Fruit fly (Drosophila melanogaster) whole organism, embryonic: ENCODE results near the gene Lasp.

ENCODE experiments used
- Awh ChIP-seq: fragments of 200-800 bp; sonication (Bioruptor generic); IDR thresholded peaks from 2 replicates; pipeline ENCODE4, ENCODE4 v1.3.6; 2022; ENCODE audit warnings: missing biosample characterization, missing genetic modification characterization
- CG10959 ChIP-seq: fragments of 200-800 bp; sonication (Bioruptor generic); IDR thresholded peaks from 2 replicates; pipeline ENCODE4 v1.3.6; 2022; ENCODE audit warnings: missing biosample characterization, missing genetic modification characterization
- CG11504 ChIP-seq: fragments of 200-800 bp; sonication (Bioruptor generic); optimal IDR thresholded peaks from 3 replicates; lab custom pipeline; 2019; ENCODE audit warnings: missing biosample characterization, mild to moderate bottlenecking, missing genetic modification characterization, moderate library complexity
- CG11695 ChIP-seq: fragments of 200-800 bp; sonication (Bioruptor generic); IDR thresholded peaks from 3 replicates; pipeline ENCODE4 v1.3.6; 2022; ENCODE audit warnings: missing biosample characterization, missing genetic modification characterization
- CG12071 ChIP-seq: fragments of 200-800 bp; sonication (Bioruptor generic); optimal IDR thresholded peaks from 3 replicates; lab custom pipeline; 2018; ENCODE audit warnings: missing biosample characterization, mild to moderate bottlenecking, missing genetic modification characterization
- CG12769 ChIP-seq: fragments of 200-800 bp; sonication (Bioruptor generic); optimal IDR thresholded peaks from 2 replicates; lab custom pipeline; 2019; ENCODE audit warnings: missing biosample characterization, mild to moderate bottlenecking, missing genetic modification characterization, moderate library complexity
- CG13775 ChIP-seq: fragments of 200-800 bp; sonication (Bioruptor generic); optimal IDR thresholded peaks from 3 replicates; lab custom pipeline; 2017; ENCODE audit warnings: missing biosample characterization, mild to moderate bottlenecking, missing genetic modification characterization
- CG14441 ChIP-seq: fragments of 200-800 bp; sonication (Bioruptor generic); IDR thresholded peaks from 2 replicates; pipeline ENCODE4 v1.3.6; 2022; ENCODE audit warnings: missing biosample characterization, missing genetic modification characterization
- CG18262 ChIP-seq: fragments of 200-800 bp; optimal IDR thresholded peaks from 3 replicates; lab custom pipeline; 2019; ENCODE audit warnings: missing biosample characterization, mild to moderate bottlenecking, missing genetic modification characterization, moderate library complexity
- CG18619 ChIP-seq: fragments of 200-800 bp; sonication (Bioruptor generic); optimal IDR thresholded peaks from 3 replicates; lab custom pipeline; 2017; ENCODE audit warnings: missing biosample characterization, mild to moderate bottlenecking, missing genetic modification characterization
- CG30431 ChIP-seq: fragments of 200-800 bp; sonication (Bioruptor generic); optimal IDR thresholded peaks from 2 replicates; lab custom pipeline; 2017; ENCODE audit warnings: missing biosample characterization, missing genetic modification characterization
- CG3838 ChIP-seq: fragments of 200-800 bp; sonication (Bioruptor generic); optimal IDR thresholded peaks from 3 replicates; lab custom pipeline; 2016; ENCODE audit warnings: missing biosample characterization, missing genetic modification characterization
- CG4328 ChIP-seq: fragments of 200-800 bp; sonication (Bioruptor generic); optimal IDR thresholded peaks from 3 replicates; lab custom pipeline; 2017; ENCODE audit warnings: missing biosample characterization, missing genetic modification reagents, missing genetic modification characterization
- CG4820 ChIP-seq: fragments of 200-800 bp; sonication (Bioruptor generic); optimal IDR thresholded peaks from 3 replicates; lab custom pipeline; 2016; ENCODE audit warnings: missing biosample characterization, missing genetic modification characterization
- CG4854 ChIP-seq: fragments of 200-800 bp; sonication (Bioruptor generic); optimal IDR thresholded peaks from 2 replicates; lab custom pipeline; 2016; ENCODE audit warnings: missing biosample characterization, missing genetic modification characterization, inconsistent platforms
- CG5953 ChIP-seq: fragments of 200-800 bp; sonication (Bioruptor generic); IDR thresholded peaks from 2 replicates; pipeline ENCODE4 v1.3.6; 2022; ENCODE audit warnings: missing biosample characterization, missing genetic modification characterization
- CG7839 ChIP-seq: fragments of 200-800 bp; sonication (Bioruptor generic); optimal IDR thresholded peaks from 3 replicates; lab custom pipeline; 2018; ENCODE audit warnings: missing biosample characterization, mild to moderate bottlenecking, missing genetic modification characterization, moderate library complexity
- CG8290 ChIP-seq, 3 experiments: fragments of 200-800 bp; sonication (Bioruptor generic); optimal IDR thresholded peaks; 2 replicates each; lab custom pipeline; 2016 to 2019; ENCODE audit warnings: missing biosample characterization in 3 of 3, missing genetic modification characterization in 3 of 3, mild to moderate bottlenecking in 2 of 3, moderate library complexity in 1 of 3
- CG9727 ChIP-seq: fragments of 200-800 bp; sonication (Bioruptor generic); optimal IDR thresholded peaks from 3 replicates; lab custom pipeline; 2017; ENCODE audit warnings: missing biosample characterization, mild to moderate bottlenecking, missing genetic modification characterization
- CkIIα-i1 ChIP-seq: fragments of 200-800 bp; sonication (Bioruptor generic); IDR thresholded peaks from 2 replicates; pipeline ENCODE4 v1.3.6; 2022; ENCODE audit warnings: missing biosample characterization, missing genetic modification characterization
- Ets97D ChIP-seq: fragments of 200-800 bp; sonication (Bioruptor generic); optimal IDR thresholded peaks from 3 replicates; lab custom pipeline; 2016; ENCODE audit warnings: missing biosample characterization, missing genetic modification characterization
- HHEX ChIP-seq: fragments of 200-800 bp; sonication (Bioruptor generic); optimal IDR thresholded peaks from 3 replicates; lab custom pipeline; 2017; ENCODE audit warnings: missing biosample characterization, mild to moderate bottlenecking, missing genetic modification characterization, missing genetic modification reagents
- NK7.1 ChIP-seq: fragments of 200-800 bp; sonication (Bioruptor generic); optimal IDR thresholded peaks from 3 replicates; lab custom pipeline; 2016; ENCODE audit warnings: missing biosample characterization, missing genetic modification characterization
- Nf-YA ChIP-seq: fragments of 200-800 bp; sonication (Bioruptor generic); IDR thresholded peaks from 2 replicates; pipeline ENCODE4 v1.3.6; 2022; ENCODE audit warnings: missing biosample characterization, missing genetic modification characterization
- NfI ChIP-seq: fragments of 200-800 bp; sonication (Bioruptor generic); optimal IDR thresholded peaks from 3 replicates; lab custom pipeline; 2018; ENCODE audit warnings: missing biosample characterization, mild to moderate bottlenecking, missing genetic modification characterization, moderate library complexity
- Ptx1 ChIP-seq: fragments of 200-800 bp; sonication (Bioruptor generic); IDR thresholded peaks from 2 replicates; pipeline ENCODE4 v1.3.6; 2022; ENCODE audit warnings: missing biosample characterization, missing genetic modification characterization
- Six4 ChIP-seq: fragments of 200-800 bp; sonication (Bioruptor generic); optimal IDR thresholded peaks from 2 replicates; lab custom pipeline; 2016; ENCODE audit warnings: missing biosample characterization, missing genetic modification characterization
- ab ChIP-seq: fragments of 200-800 bp; sonication (Bioruptor generic); optimal IDR thresholded peaks from 2 replicates; lab custom pipeline; 2016; ENCODE audit warnings: missing biosample characterization, missing genetic modification characterization
- ac ChIP-seq: fragments of 200-800 bp; sonication (Bioruptor generic); optimal IDR thresholded peaks from 3 replicates; lab custom pipeline; 2017; ENCODE audit warnings: missing biosample characterization, mild to moderate bottlenecking, missing genetic modification characterization
- amos ChIP-seq: fragments of 200-800 bp; sonication (Bioruptor generic); IDR thresholded peaks from 2 replicates; pipeline ENCODE4 v1.3.6; 2022; ENCODE audit warnings: missing biosample characterization, missing genetic modification characterization; ENCODE audit not compliant: partially characterized antibody
- crp ChIP-seq, 2 experiments: fragments of 200-800 bp; sonication (Bioruptor generic); optimal IDR thresholded peaks; 2 replicates in 1 of 2; 3 replicates in 1 of 2; lab custom pipeline; 2017; ENCODE audit warnings: missing biosample characterization in 2 of 2, missing genetic modification characterization in 2 of 2, mild to moderate bottlenecking in 1 of 2, moderate library complexity in 1 of 2
- cwo ChIP-seq: fragments of 200-800 bp; sonication (Bioruptor generic); optimal IDR thresholded peaks from 3 replicates; lab custom pipeline; 2017; ENCODE audit warnings: missing biosample characterization, missing genetic modification characterization, mild to moderate bottlenecking, moderate library complexity, missing genetic modification reagents
- dati ChIP-seq: fragments of 200-800 bp; sonication (Bioruptor generic); IDR thresholded peaks from 2 replicates; pipeline ENCODE4 v1.3.6; 2022; ENCODE audit warnings: missing biosample characterization, missing genetic modification characterization
- exex ChIP-seq: fragments of 200-800 bp; sonication (Bioruptor generic); optimal IDR thresholded peaks from 4 replicates; lab custom pipeline; 2018; ENCODE audit warnings: missing biosample characterization, mild to moderate bottlenecking, missing genetic modification characterization, moderate library complexity
- fd96Cb ChIP-seq: fragments of 200-800 bp; sonication (Bioruptor generic); optimal IDR thresholded peaks from 2 replicates; lab custom pipeline; 2018; ENCODE audit warnings: missing biosample characterization, mild to moderate bottlenecking, missing genetic modification characterization, moderate library complexity
- gt ChIP-seq: fragments of 200-800 bp; sonication (Bioruptor generic); IDR thresholded peaks from 2 replicates; pipeline ENCODE4 v1.3.6; 2022; ENCODE audit warnings: missing biosample characterization, missing genetic modification characterization
- hth ChIP-seq: fragments of >200 bp; optimal IDR thresholded peaks from 2 replicates; lab custom pipeline; 2017; ENCODE audit warnings: inconsistent platforms
- insv ChIP-seq, 2 experiments: fragments of 200-800 bp; sonication (Bioruptor generic); optimal IDR thresholded peaks; 3 replicates each; lab custom pipeline; 2016 to 2018; ENCODE audit warnings: missing biosample characterization in 2 of 2, missing genetic modification characterization in 2 of 2
- kni ChIP-seq: fragments of 200-800 bp; sonication (Bioruptor generic); optimal IDR thresholded peaks from 3 replicates; lab custom pipeline; 2017; ENCODE audit warnings: mild to moderate bottlenecking, missing biosample characterization, missing genetic modification reagents, missing genetic modification characterization
- luna ChIP-seq: fragments of 200-800 bp; sonication (Bioruptor generic); optimal IDR thresholded peaks from 2 replicates; lab custom pipeline; 2016; ENCODE audit warnings: missing biosample characterization, missing genetic modification characterization
- mld ChIP-seq: fragments of 200-800 bp; sonication (Bioruptor generic); IDR thresholded peaks from 3 replicates; pipeline ENCODE4 v1.3.6; 2022; ENCODE audit warnings: missing biosample characterization, missing genetic modification characterization; ENCODE audit not compliant: partially characterized antibody
- phol ChIP-seq: fragments of 200-800 bp; sonication (Bioruptor generic); optimal IDR thresholded peaks from 3 replicates; lab custom pipeline; 2018; ENCODE audit warnings: missing biosample characterization, mild to moderate bottlenecking, missing genetic modification characterization, moderate library complexity
- salm ChIP-seq: fragments of 200-800 bp; sonication (Bioruptor generic); optimal IDR thresholded peaks from 2 replicates; lab custom pipeline; 2018; ENCODE audit warnings: missing biosample characterization, mild to moderate bottlenecking, missing genetic modification characterization
- schlank ChIP-seq: fragments of 200-800 bp; sonication (Bioruptor generic); optimal IDR thresholded peaks from 2 replicates; lab custom pipeline; 2018; ENCODE audit warnings: missing biosample characterization, mild to moderate bottlenecking, missing genetic modification characterization
- trem ChIP-seq: fragments of 200-800 bp; optimal IDR thresholded peaks from 3 replicates; lab custom pipeline; 2019; ENCODE audit warnings: missing biosample characterization, mild to moderate bottlenecking, missing genetic modification characterization, moderate library complexity
- tup ChIP-seq: fragments of 200-800 bp; sonication (Bioruptor generic); optimal IDR thresholded peaks from 2 replicates; lab custom pipeline; 2016; ENCODE audit warnings: missing biosample characterization, mild to moderate bottlenecking, missing genetic modification characterization, moderate library complexity
- zen ChIP-seq: fragments of 200-800 bp; sonication (Bioruptor generic); optimal IDR thresholded peaks from 3 replicates; lab custom pipeline; 2018; ENCODE audit warnings: missing biosample characterization, mild to moderate bottlenecking, missing genetic modification characterization, moderate library complexity
- zen2 ChIP-seq: fragments of 200-800 bp; sonication (Bioruptor generic); IDR thresholded peaks from 3 replicates; pipeline ENCODE4 v1.3.6; 2022; ENCODE audit warnings: missing biosample characterization, missing genetic modification characterization; ENCODE audit not compliant: partially characterized antibody
- zfh2 ChIP-seq: fragments of 200-800 bp; sonication (Bioruptor generic); optimal IDR thresholded peaks from 2 replicates; lab custom pipeline; 2016; ENCODE audit warnings: missing biosample characterization, missing genetic modification characterization

The Lasp gene

dm6 chr3L:16743906-16744704 lies 32.6 kb upstream of the Lasp start (continued):
- TF ChIP-seq CG7839 (tag; lab: Kevin White, UChicago): peak; percentile 30
- TF ChIP-seq CG10959 (GFP tag; lab: Robert Waterston, UW): 0 out of 2 replicates have a peak, but pooled peaks have one; percentile 23
- no peak for TF ChIP-seq CG5953 (GFP tag; lab: Robert Waterston, UW)
- peak; percentile 13 for TF ChIP-seq Six4 (GFP tag; lab: Kevin White, UChicago)
- no peak for TF ChIP-seq tup (GFP tag; lab: Kevin White, UChicago)
- no peak for TF ChIP-seq cwo
- TF ChIP-seq CG11695 (GFP tag; lab: Robert Waterston, UW): no peak
- peak; percentile 63 for TF ChIP-seq CG9727 (GFP tag; lab: Kevin White, UChicago)
- TF ChIP-seq gt: no peak
- no peak for TF ChIP-seq CG18619 (GFP tag; lab: Kevin White, UChicago)
- peak; percentile 13 for TF ChIP-seq fd96Cb (tag; lab: Kevin White, UChicago)
- TF ChIP-seq trem (tag; lab: Kevin White, UChicago): peak; percentile 42
- no peak for TF ChIP-seq zen2
- peak; percentile 61 for TF ChIP-seq phol
- no peak for TF ChIP-seq CG3838 (GFP tag; lab: Kevin White, UChicago)
- no peak for TF ChIP-seq CG12769 (tag; lab: Kevin White, UChicago)
- TF ChIP-seq CkIIα-i1: no peak
- TF ChIP-seq kni (GFP tag; lab: Kevin White, UChicago): peak; percentile 27
- no peak for TF ChIP-seq salm (tag; lab: Kevin White, UChicago)
- TF ChIP-seq CG13775 (GFP tag; lab: Kevin White, UChicago): no peak
- TF ChIP-seq luna (GFP tag; lab: Kevin White, UChicago): no peak
- TF ChIP-seq insv (GFP tag; optimal IDR thresholded peaks at IDR 0.05; lab: Kevin White, UChicago): no peak
- no peak for TF ChIP-seq CG14441 (GFP tag; lab: Robert Waterston, UW)
- TF ChIP-seq mld (GFP tag; lab: Robert Waterston, UW): no peak
- no peak for TF ChIP-seq CG4854 (GFP tag; lab: Kevin White, UChicago)
- TF ChIP-seq HHEX (GFP tag; lab: Kevin White, UChicago): no peak
- TF ChIP-seq Nf-YA (GFP tag; lab: Robert Waterston, UW): no peak
- TF ChIP-seq Awh (GFP tag; lab: Robert Waterston, UW): no peak
- no peak for TF ChIP-seq schlank (tag; lab: Kevin White, UChicago)
- peak; percentile 72 for TF ChIP-seq CG18262
- TF ChIP-seq amos (GFP tag; lab: Robert Waterston, UW): no peak
- peak; percentile 99 for TF ChIP-seq CG4820
- no peak for TF ChIP-seq CG30431 (GFP tag; lab: Kevin White, UChicago)
- TF ChIP-seq dati (GFP tag; lab: Robert Waterston, UW): no peak
- TF ChIP-seq NfI (GFP tag; lab: Kevin White, UChicago): no peak
- no peak for TF ChIP-seq CG12071 (GFP tag; lab: Kevin White, UChicago)
- TF ChIP-seq ac: no peak
- no peak for TF ChIP-seq Ptx1 (GFP tag; lab: Robert Waterston, UW)
- TF ChIP-seq zen (tag; lab: Kevin White, UChicago): peak; percentile 33
- no peak for TF ChIP-seq CG4328 (GFP tag; lab: Kevin White, UChicago)
- TF ChIP-seq zfh2: no peak
- TF ChIP-seq NK7.1 (GFP tag; lab: Kevin White, UChicago): no peak
- TF ChIP-seq crp (GFP tag; optimal IDR thresholded peaks at IDR 0.05; lab: Kevin White, UChicago): no peak
- TF ChIP-seq exex (tag; lab: Kevin White, UChicago): no peak
- TF ChIP-seq CG11504: no peak
- no peak for TF ChIP-seq ab (GFP tag; lab: Kevin White, UChicago)
- no peak for TF ChIP-seq CG8290 (GFP tag; optimal IDR thresholded peaks at IDR 0.05; lab: Kevin White, UChicago)
- TF ChIP-seq CG8290 (tag; optimal IDR thresholded peaks at IDR 0.05; lab: Kevin White, UChicago): no peak
- no peak for TF ChIP-seq Ets97D
- TF ChIP-seq hth (lab: Kevin White, UChicago): peak; percentile 58
